Worm (Caenorhabditis elegans): Measurements from ENCODE around the gene cnc-11.

The cnc-11 gene

ce11 chrV:1472569-1472968 lies 30.4 kb downstream of the cnc-11 start:
- TF ChIP-seq nhr-120 (GFP tag; IDR thresholded peaks at IDR 0.05) (0 out of 2 replicates have a peak, but pooled peaks have one; percentile 7), ekl-4 (GFP tag; IDR thresholded peaks at IDR 0.05) (peak; percentile 54; the same call in 1 of the 2 replicates), T07F8.4 (tag; optimal IDR thresholded peaks at IDR 0.05) (no peak), rcor-1 (GFP tag; IDR thresholded peaks at IDR 0.05) (0 out of 2 replicates have a peak, but pooled peaks have one; percentile 26), let-526 (GFP tag; IDR thresholded peaks at IDR 0.05) (no peak), Y67H2A.10 (GFP tag; conservative IDR thresholded peaks at IDR 0.05) (no peak), madf-8 (GFP tag; conservative IDR thresholded peaks at IDR 0.05) (no peak), snpc-1.3 (tag; optimal IDR thresholded peaks at IDR 0.05; ENCODE audit: insufficient read depth) (no peak), ceh-58 (GFP tag; IDR thresholded peaks at IDR 0.05) (no peak), dox-1 (GFP tag; IDR thresholded peaks at IDR 0.05) (peak; percentile 19; the same call in 1 of the 2 replicates), ceh-27 (GFP tag; optimal IDR thresholded peaks at IDR 0.05) (no peak), attf-5 (GFP tag; optimal IDR thresholded peaks at IDR 0.05) (no peak), mcd-1 (GFP tag; IDR thresholded peaks at IDR 0.05) (no peak), lin-35 (GFP tag; optimal IDR thresholded peaks at IDR 0.05) (no peak), zim-3 (tag; optimal IDR thresholded peaks at IDR 0.05) (no peak), nfya-1 (tag; optimal IDR thresholded peaks at IDR 0.05; ENCODE audit: borderline replicate concordance, insufficient read depth) (no peak), sea-2 (GFP tag; IDR thresholded peaks at IDR 0.05) (no peak), mel-28 (tag; optimal IDR thresholded peaks at IDR 0.05; ENCODE audit: borderline replicate concordance) (no peak), nhr-27 (tag; optimal IDR thresholded peaks at IDR 0.05) (no peak), akir-1 (GFP tag; optimal IDR thresholded peaks at IDR 0.05) (no peak), hrde-1 (tag; optimal IDR thresholded peaks at IDR 0.05; ENCODE audit: borderline replicate concordance) (no peak), nfyb-1 (GFP tag; IDR thresholded peaks at IDR 0.05) (no peak), mxl-1 (tag; optimal IDR thresholded peaks at IDR 0.05) (no peak), hlh-26 (GFP tag; conservative IDR thresholded peaks at IDR 0.05) (no peak), repo-1 (tag; optimal IDR thresholded peaks at IDR 0.05) (no peak), ztf-22 (GFP tag; optimal IDR thresholded peaks at IDR 0.05) (no peak), nhr-80 (tag; optimal IDR thresholded peaks at IDR 0.05) (peak; percentile 39), lin-26 (GFP tag; IDR thresholded peaks at IDR 0.05) (0 out of 2 replicates have a peak, but pooled peaks have one; percentile 9), ets-4 (GFP tag; optimal IDR thresholded peaks at IDR 0.05) (no peak), F39B2.1 (GFP tag; IDR thresholded peaks at IDR 0.05) (no peak), bed-1 (GFP tag; IDR thresholded peaks at IDR 0.05) (no peak), ceh-100 (GFP tag; IDR thresholded peaks at IDR 0.05) (no peak), lir-1 (GFP tag; conservative IDR thresholded peaks at IDR 0.05) (no peak), lsy-27 (tag; optimal IDR thresholded peaks at IDR 0.05; ENCODE audit: borderline replicate concordance, insufficient read depth) (no peak), attf-3 (GFP tag; conservative IDR thresholded peaks at IDR 0.05) (no peak)

ce11 chrV:1474486-1475125 lies 32.5 kb downstream of the cnc-11 start, which contains the start of the genes F53E2.2 and unc-60:
Gene F53E2.2 (plus strand): TSS chrV:1475086.
Gene unc-60 (plus strand): TSS chrV:1475086.
- TF ChIP-seq snpc-1.1 (tag; optimal IDR thresholded peaks at IDR 0.05; ENCODE audit: insufficient read depth) (no peak), bed-1 (GFP tag; IDR thresholded peaks at IDR 0.05) (no peak), zfh-2 (GFP tag; conservative IDR thresholded peaks at IDR 0.05) (peak; percentile 97), aptf-3 (GFP tag; IDR thresholded peaks at IDR 0.05) (no peak), egl-18 (GFP tag; IDR thresholded peaks at IDR 0.05) (no peak), F22D6.2 (tag; optimal IDR thresholded peaks at IDR 0.05) (no peak), nhr-120 (GFP tag; IDR thresholded peaks at IDR 0.05) (no peak), F49E8.2 (tag; optimal IDR thresholded peaks at IDR 0.05; ENCODE audit: insufficient read depth) (no peak), atf-7 (tag; optimal IDR thresholded peaks at IDR 0.05) (peak; percentile 34), hsf-1 (GFP tag; IDR thresholded peaks at IDR 0.05) (0 out of 2 replicates have a peak, but pooled peaks have one; percentile 40), xnd-1 (tag; optimal IDR thresholded peaks at IDR 0.05) (no peak), ceh-79 (tag; optimal IDR thresholded peaks at IDR 0.05) (no peak), dpl-1 (GFP tag; optimal IDR thresholded peaks at IDR 0.05) (no peak), nhr-90 (tag; optimal IDR thresholded peaks at IDR 0.05) (no peak), chd-7 (tag; optimal IDR thresholded peaks at IDR 0.05) (peak; percentile 17)
